Fruit fly (Drosophila melanogaster) whole organism, prepupa: ENCODE results near the gene Tpt.

ENCODE experiments used
- CG11902 ChIP-seq: fragments of 200-800 bp; sonication (Bioruptor generic); optimal IDR thresholded peaks from 3 replicates; lab custom pipeline; 2016; ENCODE audit warnings: missing biosample characterization, missing genetic modification characterization
- CG6276 ChIP-seq: fragments of 200-800 bp; sonication (Bioruptor generic); optimal IDR thresholded peaks from 2 replicates; lab custom pipeline; 2017; ENCODE audit warnings: missing biosample characterization, mild to moderate bottlenecking, missing genetic modification characterization
- OdsH ChIP-seq: fragments of 200-800 bp; sonication (Bioruptor generic); optimal IDR thresholded peaks from 3 replicates; lab custom pipeline; 2016; ENCODE audit warnings: missing biosample characterization, missing genetic modification characterization
- eg ChIP-seq: fragments of 200-800 bp; sonication (Bioruptor generic); IDR thresholded peaks from 3 replicates; pipeline ENCODE4 v1.3.6; 2022; ENCODE audit warnings: missing biosample characterization, missing genetic modification characterization
- pdm3 ChIP-seq: fragments of 200-800 bp; sonication (Bioruptor generic); optimal IDR thresholded peaks from 3 replicates; lab custom pipeline; 2016; ENCODE audit warnings: missing biosample characterization, missing genetic modification characterization
- vri ChIP-seq: fragments of 200-800 bp; sonication (Bioruptor generic); optimal IDR thresholded peaks from 3 replicates; lab custom pipeline; 2016; ENCODE audit warnings: missing biosample characterization, mild to moderate bottlenecking, missing genetic modification characterization

dm6 chr3L:8419622-8420176, 14.6 kb upstream of the Tpt start:
- TF ChIP-seq pdm3 (GFP tag; lab: Kevin White, UChicago) (no peak), eg (peak; percentile 23; the same call in 1 of the 3 replicates), CG6276 (GFP tag; lab: Kevin White, UChicago) (no peak), OdsH (GFP tag; lab: Kevin White, UChicago) (no peak), CG11902 (no peak), vri (GFP tag; lab: Kevin White, UChicago) (no peak)
